Fruit fly (Drosophila melanogaster) whole organism, adult: Measurements from ENCODE around the gene CG15822.

Experiments used
- Crg-1 ChIP-seq: fragments of 200-800 bp; sonication (Bioruptor generic); optimal IDR thresholded peaks from 2 replicates; lab custom pipeline; 2016; ENCODE audit warnings: missing biosample characterization, missing genetic modification characterization
- cnc ChIP-seq, 2 experiments: fragments of >200 bp; optimal IDR thresholded peaks; 2 replicates each; lab custom pipeline; 2017
- toe ChIP-seq: fragments of 200-800 bp; sonication (Bioruptor generic); optimal IDR thresholded peaks from 2 replicates; lab custom pipeline; 2016; ENCODE audit warnings: missing biosample characterization, missing genetic modification characterization

- TF ChIP-seq cnc (optimal IDR thresholded peaks at IDR 0.05; lab: Kevin White, UChicago): no peak
- TF ChIP-seq toe (GFP tag; lab: Kevin White, UChicago): no peak
- no peak for TF ChIP-seq Crg-1 (GFP tag; lab: Kevin White, UChicago)
These were observed 3.1 kb upstream of the CG15822 start for dm6 chr3L:2166776-2167175.
